Worm (Caenorhabditis elegans): ENCODE measurements around the gene nuaf-1.
A peak's percentile ranks its signal among the peaks of the same experiment; 100 is the strongest.

DNA sequence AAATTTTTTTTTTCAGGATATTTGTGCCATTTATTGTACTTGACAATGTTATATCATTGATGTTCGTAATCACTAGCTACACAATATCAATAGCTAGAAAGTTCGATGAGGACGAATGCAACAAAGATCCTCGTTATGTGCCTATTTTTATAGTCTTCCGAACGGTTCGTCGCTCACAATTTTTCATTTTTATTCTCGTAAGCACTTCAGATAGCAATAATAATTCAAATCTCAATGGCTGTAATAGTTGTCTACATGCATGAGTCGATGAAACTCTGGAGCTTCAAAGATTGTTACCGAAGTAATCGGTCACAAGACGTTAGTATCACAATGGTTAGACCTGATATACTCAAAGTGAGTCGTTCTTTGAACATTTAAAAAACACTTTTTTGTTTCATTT, 39.3 kb downstream of the nuaf-1 start:
- TF ChIP-seq skn-1 (tag; optimal IDR thresholded peaks at IDR 0.05) (no peak), dpl-1 (GFP tag; optimal IDR thresholded peaks at IDR 0.05) (no peak), lin-15B (tag; optimal IDR thresholded peaks at IDR 0.05) (no peak), jun-1 (tag; optimal IDR thresholded peaks at IDR 0.05) (no peak), pqm-1 (tag; optimal IDR thresholded peaks at IDR 0.05) (no peak), hlh-30 (tag; optimal IDR thresholded peaks at IDR 0.05; ENCODE audit: insufficient read depth) (no peak), nhr-6 (tag; optimal IDR thresholded peaks at IDR 0.05) (peak; percentile 25), unc-62 (GFP tag; optimal IDR thresholded peaks at IDR 0.05 in 1 of 2) (no peak), unc-62 (tag; optimal IDR thresholded peaks at IDR 0.05) (no peak), T26A8.4 (GFP tag; IDR thresholded peaks at IDR 0.05) (no peak; the same call in 1 of the 2 replicates), nhr-41 (GFP tag; IDR thresholded peaks at IDR 0.05) (no peak), ZK337.2 (GFP tag; IDR thresholded peaks at IDR 0.05) (no peak), aly-2 (tag; optimal IDR thresholded peaks at IDR 0.05) (no peak)

All from whole organism, L4 larva.